Worm (Caenorhabditis elegans): Measurements from ENCODE around the gene C47E8.4.

- no peak for TF ChIP-seq ztf-23 (GFP tag; IDR thresholded peaks at IDR 0.05)
- TF ChIP-seq cog-1 (tag; optimal IDR thresholded peaks at IDR 0.05): no peak
- TF ChIP-seq flt-1 (GFP tag; IDR thresholded peaks at IDR 0.05): no peak
- no peak for TF ChIP-seq T22C8.4 (GFP tag; IDR thresholded peaks at IDR 0.05)
- no peak for TF ChIP-seq ztf-29 (GFP tag; IDR thresholded peaks at IDR 0.05)
Measured at ce11 chrV:14640769-14641168, 44.5 kb downstream of the C47E8.4 start, which contains the start of gene C54G10.1.

All from whole organism, midembryonic.